Fruit fly (Drosophila melanogaster): ENCODE data around the gene Nha1.

Gene Nha1

DNA sequence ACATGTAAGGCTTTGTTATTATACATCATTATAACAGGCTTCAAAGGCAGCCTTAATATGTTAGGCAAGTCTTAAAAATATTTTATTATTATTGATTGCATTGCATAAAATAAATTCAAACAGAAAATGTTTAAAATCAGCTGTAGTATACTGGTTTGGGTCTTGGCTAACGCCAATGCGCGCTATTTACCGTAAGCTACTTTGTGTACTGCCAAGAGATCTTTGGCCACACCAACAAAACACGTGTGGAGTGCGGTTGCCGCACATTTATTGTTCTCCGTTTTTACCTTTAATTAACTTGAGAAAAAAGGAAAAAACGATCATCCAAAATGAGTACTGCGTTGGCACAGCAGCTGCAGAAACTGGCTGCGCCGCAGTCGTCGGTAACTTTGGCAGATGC lies 16.3 kb downstream of the Nha1 start (continued):
- TF ChIP-seq zen (tag; optimal IDR thresholded peaks at IDR 0.05): peak; percentile 21
- TF ChIP-seq CG15514 (GFP tag; optimal IDR thresholded peaks at IDR 0.05): peak; percentile 73
- no peak for TF ChIP-seq toy (GFP tag; IDR thresholded peaks at IDR 0.05)
- no peak for TF ChIP-seq sna (GFP tag; IDR thresholded peaks at IDR 0.05; ENCODE audit: partially characterized antibody)
- TF ChIP-seq CG33557 (GFP tag; optimal IDR thresholded peaks at IDR 0.05): no peak
- no peak for TF ChIP-seq Hey (tag; optimal IDR thresholded peaks at IDR 0.05)
- TF ChIP-seq Fer2 (tag; optimal IDR thresholded peaks at IDR 0.05): no peak
- TF ChIP-seq CG10274 (GFP tag; optimal IDR thresholded peaks at IDR 0.05): no peak
- peak; percentile 72 for TF ChIP-seq trem (tag; optimal IDR thresholded peaks at IDR 0.05)
- TF ChIP-seq CG32767 (GFP tag; IDR thresholded peaks at IDR 0.05): peak; percentile 45; the same call in 1 of the 2 replicates
- no peak for TF ChIP-seq CG2678 (tag; optimal IDR thresholded peaks at IDR 0.05)
- TF ChIP-seq CG1647 (GFP tag; optimal IDR thresholded peaks at IDR 0.05): no peak
- no peak for TF ChIP-seq ken (GFP tag; IDR thresholded peaks at IDR 0.05)
- peak; percentile 68 for TF ChIP-seq MESR4 (GFP tag; optimal IDR thresholded peaks at IDR 0.05)
- TF ChIP-seq CG12659 (GFP tag; optimal IDR thresholded peaks at IDR 0.05): no peak
- TF ChIP-seq CG30403 (GFP tag; optimal IDR thresholded peaks at IDR 0.05): no peak
- TF ChIP-seq hth (optimal IDR thresholded peaks at IDR 0.05): no peak
- no peak for TF ChIP-seq pfk (GFP tag; optimal IDR thresholded peaks at IDR 0.05)
- 0 out of 3 replicates have a peak, but pooled peaks have one; percentile 17 for TF ChIP-seq Dbx (GFP tag; IDR thresholded peaks at IDR 0.05)
- TF ChIP-seq CG17912 (GFP tag; optimal IDR thresholded peaks at IDR 0.05): peak; percentile 17
- TF ChIP-seq mirr (GFP tag; optimal IDR thresholded peaks at IDR 0.05): no peak
- TF ChIP-seq rib (GFP tag; IDR thresholded peaks at IDR 0.05): no peak
- TF ChIP-seq corto (GFP tag; optimal IDR thresholded peaks at IDR 0.05): no peak
- TF ChIP-seq bcd (GFP tag; optimal IDR thresholded peaks at IDR 0.05): peak; percentile 19
- peak; percentile 93 for TF ChIP-seq CG17186 (GFP tag; optimal IDR thresholded peaks at IDR 0.05)
- TF ChIP-seq zen2 (GFP tag; IDR thresholded peaks at IDR 0.05; ENCODE audit: partially characterized antibody): no peak
- TF ChIP-seq CG9215 (GFP tag; IDR thresholded peaks at IDR 0.05): no peak
- no peak for TF ChIP-seq Atf6 (GFP tag; IDR thresholded peaks at IDR 0.05)
- TF ChIP-seq Meics (GFP tag; optimal IDR thresholded peaks at IDR 0.05): no peak
- TF ChIP-seq dan (GFP tag; IDR thresholded peaks at IDR 0.05): no peak
- peak; percentile 31; the same call in 1 of the 3 replicates for TF ChIP-seq row (GFP tag; IDR thresholded peaks at IDR 0.05)
- no peak for TF ChIP-seq ERR (GFP tag; optimal IDR thresholded peaks at IDR 0.05)
- TF ChIP-seq PHDP (tag; optimal IDR thresholded peaks at IDR 0.05): no peak
- TF ChIP-seq onecut (GFP tag; IDR thresholded peaks at IDR 0.05): no peak
- no peak for TF ChIP-seq CG7928 (GFP tag; optimal IDR thresholded peaks at IDR 0.05)
- peak; percentile 20 for TF ChIP-seq Ets65A (GFP tag)
- TF ChIP-seq cas (GFP tag; IDR thresholded peaks at IDR 0.05): no peak
- no peak for TF ChIP-seq grau (tag; optimal IDR thresholded peaks at IDR 0.05)
- no peak for TF ChIP-seq abd-A (tag; optimal IDR thresholded peaks at IDR 0.05)
- TF ChIP-seq BEAF-32 (GFP tag; optimal IDR thresholded peaks at IDR 0.05): peak; percentile 43
- TF ChIP-seq E2f1 (GFP tag; IDR thresholded peaks at IDR 0.05): peak; percentile 52; the same call in 1 of the 2 replicates
- no peak for TF ChIP-seq pros (GFP tag; optimal IDR thresholded peaks at IDR 0.05)
- no peak for TF ChIP-seq croc (GFP tag; conservative IDR thresholded peaks at IDR 0.05)
- no peak for TF ChIP-seq nom (GFP tag; optimal IDR thresholded peaks at IDR 0.05)
- no peak for TF ChIP-seq vvl (GFP tag; IDR thresholded peaks at IDR 0.05)
- no peak for TF ChIP-seq da (GFP tag; optimal IDR thresholded peaks at IDR 0.05)
